Worm (Caenorhabditis elegans) whole organism, young adult: ENCODE measurements around the gene elmd-1.

Source experiments
- F33H1.4 ChIP-seq: fragments of 200-800 bp; sonication (Bioruptor generic); IDR thresholded peaks from 2 replicates; pipeline ENCODE4 v1.3.6; 2022; ENCODE audit warnings: missing genetic modification reagents, missing genetic modification characterization, missing compliant biosample characterization
- dpff-1 ChIP-seq: sonication (generic microtip); optimal IDR thresholded peaks from 2 replicates; lab custom pipeline; 2017; ENCODE audit warnings: mild to moderate bottlenecking, missing genetic modification characterization, missing compliant biosample characterization
- let-526 ChIP-seq: fragments of 200-800 bp; sonication (Bioruptor generic); IDR thresholded peaks from 2 replicates; pipeline ENCODE4 v1.3.6; 2022; ENCODE audit warnings: missing genetic modification reagents, missing genetic modification characterization, missing compliant biosample characterization
- mel-28 ChIP-seq: sonication (generic microtip); optimal IDR thresholded peaks from 2 replicates; lab custom pipeline; 2016; ENCODE audit warnings: borderline replicate concordance, mild to moderate bottlenecking, missing genetic modification characterization, missing compliant biosample characterization
- nfyb-1 ChIP-seq: fragments of 200-800 bp; sonication (Bioruptor generic); IDR thresholded peaks from 2 replicates; pipeline ENCODE4 v1.3.6; 2022; ENCODE audit warnings: missing genetic modification reagents, missing genetic modification characterization, missing compliant biosample characterization
- rcor-1 ChIP-seq: fragments of 200-800 bp; sonication (Bioruptor generic); IDR thresholded peaks from 2 replicates; pipeline ENCODE4 v1.3.6; 2022; ENCODE audit warnings: missing genetic modification reagents, missing genetic modification characterization, missing compliant biosample characterization
- snpc-4 ChIP-seq, 5 experiments: fragments of 150-350 bp in 1 of 5; sonication (generic microtip) in 4 of 5; optimal IDR thresholded peaks; 2 replicates each; lab custom pipeline; 2014 to 2018; ENCODE audit warnings: missing genetic modification characterization in 5 of 5, missing biosample characterization in 3 of 5, antibody characterized with exemption in 2 of 5, mild to moderate bottlenecking in 2 of 5, missing compliant biosample characterization in 2 of 5, missing genotype in 2 of 5, moderate library complexity in 2 of 5, missing genetic modification reagents in 1 of 5
- tlf-1 ChIP-seq: fragments of 200-800 bp; sonication (Bioruptor generic); optimal IDR thresholded peaks from 2 replicates; lab custom pipeline; 2018; ENCODE audit warnings: mild to moderate bottlenecking, missing genetic modification characterization, missing compliant biosample characterization

DNA sequence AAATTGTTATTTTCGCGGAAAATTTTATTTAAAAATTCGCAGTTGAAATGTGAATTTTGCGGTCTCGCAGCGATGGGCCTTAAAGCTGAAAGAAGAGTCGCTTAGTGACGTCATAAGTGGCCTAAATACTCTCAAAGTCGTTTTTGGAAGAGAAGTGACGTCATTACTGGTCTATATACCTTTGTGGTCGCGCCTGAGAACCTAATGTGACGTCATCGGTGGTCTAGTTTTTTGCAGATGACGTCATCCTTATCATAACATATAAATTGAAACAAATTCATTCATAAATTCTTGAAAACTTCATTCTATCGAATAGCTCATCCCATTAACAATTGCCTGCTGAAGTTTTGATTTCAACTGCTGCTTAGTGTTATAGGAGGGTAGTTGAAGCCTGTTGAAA is 12.6 kb upstream of the elmd-1 start:
- TF ChIP-seq rcor-1 (GFP tag; lab: Robert Waterston, UW) = no peak
- no peak for TF ChIP-seq F33H1.4 (GFP tag; lab: Robert Waterston, UW)
- no peak for TF ChIP-seq nfyb-1 (GFP tag; lab: Robert Waterston, UW)
- no peak for TF ChIP-seq tlf-1 (GFP tag; lab: Kevin White, UChicago)
- TF ChIP-seq snpc-4 (GFP tag; optimal IDR thresholded peaks at IDR 0.05; lab: Kevin White, UChicago) = no peak
- no peak for TF ChIP-seq snpc-4 (tag; optimal IDR thresholded peaks at IDR 0.05; lab: Kevin White, UChicago)
- no peak for TF ChIP-seq mel-28 (tag; lab: Kevin White, UChicago)
- TF ChIP-seq let-526 = no peak
- TF ChIP-seq dpff-1 (tag; lab: Kevin White, UChicago) = no peak
